Worm (Caenorhabditis elegans) whole organism, L4/young adult: ENCODE measurements around the gene clp-4.

ENCODE experiments used
- W03F9.2 ChIP-seq: fragments of 150-350 bp; optimal IDR thresholded peaks from 2 replicates; lab custom pipeline; 2014; ENCODE audit warnings: missing biosample characterization, missing genetic modification characterization
- dao-5 ChIP-seq: sonication (generic microtip); optimal IDR thresholded peaks from 2 replicates; lab custom pipeline; 2016; ENCODE audit warnings: missing genotype, missing genetic modification characterization, moderate library complexity, missing compliant biosample characterization
- him-1 ChIP-seq: sonication (generic microtip); optimal IDR thresholded peaks from 2 replicates; lab custom pipeline; 2016; ENCODE audit warnings: missing genotype, missing genetic modification reagents, missing genetic modification characterization, missing compliant biosample characterization

Gene clp-4

DNA sequence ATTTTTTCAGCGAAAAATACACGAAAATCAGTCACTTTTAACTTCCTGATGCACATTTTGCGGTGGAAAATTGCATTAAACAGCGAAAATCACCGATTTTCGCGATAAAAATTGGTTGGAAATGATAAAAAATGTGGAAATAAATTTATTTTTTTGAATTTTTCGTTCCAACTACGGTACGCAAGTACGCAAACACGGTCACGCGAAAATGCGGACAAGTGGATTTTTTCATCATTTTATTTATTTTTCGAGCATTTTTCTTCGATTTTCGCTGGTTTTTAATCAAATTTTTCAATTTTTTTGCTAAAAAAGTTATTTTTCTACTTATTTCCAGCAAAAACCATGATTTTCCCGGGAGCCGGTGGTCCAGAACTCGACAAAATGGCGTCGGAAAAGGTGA lies 40.7 kb downstream of the clp-4 start, which contains the start of gene Y39A3CL.3:
TSS of gene Y39A3CL.3 (plus strand) at position 335 of the 400 bp plus-strand sequence.
- no peak for TF ChIP-seq W03F9.2
- TF ChIP-seq him-1 (tag; lab: Kevin White, UChicago), result no peak
- no peak for TF ChIP-seq dao-5 (tag; lab: Kevin White, UChicago)

DNA sequence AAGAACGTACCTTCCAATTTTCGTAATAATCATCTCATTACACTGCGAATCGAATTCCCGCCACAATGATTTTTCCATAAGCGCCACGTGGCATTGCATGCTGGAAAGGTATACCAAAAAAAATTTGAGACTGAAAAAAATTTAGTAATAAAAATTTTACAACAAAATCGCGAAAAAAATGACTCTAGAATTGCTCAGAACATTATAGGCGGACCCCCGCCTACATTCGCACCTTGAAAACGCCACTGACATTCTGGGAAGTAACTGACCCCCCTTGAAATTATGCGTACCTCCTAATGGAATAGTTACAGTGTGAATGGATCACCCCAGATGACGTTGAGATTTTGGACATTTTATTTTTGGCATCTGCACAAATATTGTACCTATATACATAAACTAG lies 48.1 kb downstream of the clp-4 start, which contains the start of gene tbx-43:
TSS of gene tbx-43 (minus strand) at position 101 of the 400 bp plus-strand sequence.
- TF ChIP-seq him-1 (tag; lab: Kevin White, UChicago) (no peak), dao-5 (tag; lab: Kevin White, UChicago) (no peak), W03F9.2 (no peak)

DNA sequence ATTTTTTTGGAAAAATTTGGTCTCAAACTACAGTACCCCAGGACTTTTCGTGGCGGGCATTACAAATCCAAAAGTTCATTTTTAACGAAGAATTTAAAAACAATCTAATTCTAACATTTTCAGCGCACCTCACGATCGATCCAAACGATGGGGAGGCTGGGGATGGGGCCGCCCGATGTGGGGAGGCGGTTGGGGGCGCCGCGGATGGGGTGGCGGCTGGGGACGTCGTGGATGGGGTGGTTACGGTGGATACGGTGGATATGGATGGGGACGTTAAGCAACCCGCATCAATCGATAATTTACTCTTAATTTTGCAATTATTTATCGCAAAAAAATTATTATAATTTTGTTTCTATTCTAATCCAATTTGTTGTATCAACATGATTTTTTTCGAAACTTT lies 53.7 kb downstream of the clp-4 start:
- TF ChIP-seq dao-5 (tag; lab: Kevin White, UChicago) (no peak), W03F9.2 (no peak), him-1 (tag; lab: Kevin White, UChicago) (no peak)

ce11 chrIII:1763222-1763621 lies 54.9 kb downstream of the clp-4 start, which contains the start of gene cnc-6:
cnc-6 (plus strand) TSS chrIII:1763522.
- no peak for TF ChIP-seq him-1 (tag; lab: Kevin White, UChicago)
- TF ChIP-seq W03F9.2, result no peak
- TF ChIP-seq dao-5 (tag; lab: Kevin White, UChicago), result no peak

DNA sequence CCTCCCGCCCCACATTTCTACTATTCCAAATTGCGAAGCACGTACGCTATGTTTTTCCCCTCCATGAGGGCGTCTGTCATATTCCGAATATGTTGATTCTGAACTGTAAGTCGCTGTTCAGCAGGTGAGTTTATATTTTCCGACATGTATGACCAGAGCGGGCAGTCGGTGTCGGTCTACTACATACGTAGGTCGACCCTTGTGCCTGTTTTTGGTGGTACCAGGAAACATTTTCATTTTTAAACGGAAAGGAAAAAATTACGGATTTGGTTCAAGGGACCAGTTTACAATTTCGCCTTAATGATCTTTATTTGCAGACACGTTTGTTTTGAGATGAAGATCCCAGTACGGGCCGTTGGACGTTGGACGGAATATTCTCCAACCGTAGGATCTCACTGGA lies 59.5 kb downstream of the clp-4 start, which contains the start of gene Y46E12A.2:
TSS of gene Y46E12A.2 (plus strand) at position 301 of the 400 bp plus-strand sequence.
- TF ChIP-seq dao-5 (tag; lab: Kevin White, UChicago) (no peak), W03F9.2 (no peak), him-1 (tag; lab: Kevin White, UChicago) (no peak)

DNA sequence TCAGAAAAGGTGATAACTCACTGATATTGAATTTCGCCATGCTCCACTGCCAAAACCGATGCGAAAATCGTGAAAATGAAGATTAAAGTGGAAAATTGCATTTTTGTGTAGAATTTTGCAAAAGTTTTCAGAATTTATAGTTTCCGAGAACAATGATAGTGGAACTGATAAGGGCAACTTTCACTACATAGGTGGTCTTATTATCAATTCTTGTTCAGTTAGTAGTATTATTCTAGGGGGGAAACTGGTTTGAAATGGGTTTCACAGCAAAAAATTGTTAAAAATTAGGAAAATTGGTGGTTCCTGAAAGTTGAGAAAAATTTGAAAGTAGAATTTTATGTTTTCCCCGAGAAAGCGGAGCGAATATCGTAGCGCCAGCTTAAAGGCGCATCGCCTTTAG lies 60.0 kb downstream of the clp-4 start, which contains the start of gene Y46E12A.5:
TSS of gene Y46E12A.5 (minus strand) at position 101 of the 400 bp plus-strand sequence.
- no peak for TF ChIP-seq W03F9.2
- TF ChIP-seq dao-5 (tag; lab: Kevin White, UChicago), result no peak
- no peak for TF ChIP-seq him-1 (tag; lab: Kevin White, UChicago)
